Worm (Caenorhabditis elegans) whole organism, mixed stage, embryonic: Measurements from ENCODE around the gene T03E6.9.

ENCODE experiments used
- snpc-4 ChIP-seq: fragments of 150-350 bp; optimal IDR thresholded peaks from 2 replicates; lab custom pipeline; 2014; ENCODE audit warnings: missing biosample characterization, missing genetic modification characterization
- unc-120 ChIP-seq: sonication (generic microtip); optimal IDR thresholded peaks from 2 replicates; lab custom pipeline; 2017; ENCODE audit warnings: missing genetic modification characterization, missing compliant biosample characterization; ENCODE audit not compliant: poor library complexity, severe bottlenecking

ce11 chrV:16582973-16583372 is 17.6 kb downstream of the T03E6.9 start, which contains the start of gene str-150:
- TF ChIP-seq unc-120 (tag; lab: Kevin White, UChicago) (no peak), snpc-4 (no peak)
